Fruit fly (Drosophila melanogaster) whole organism, embryonic: ENCODE data around the gene Cat.

Source experiments
- Bdp1 ChIP-seq: fragments of 200-800 bp; sonication (Bioruptor generic); optimal IDR thresholded peaks from 3 replicates; lab custom pipeline; 2016; ENCODE audit warnings: missing biosample characterization, missing genetic modification characterization
- Bteb2 ChIP-seq: fragments of 200-800 bp; sonication (Bioruptor generic); optimal IDR thresholded peaks from 2 replicates; lab custom pipeline; 2016; ENCODE audit warnings: missing biosample characterization, missing genetic modification characterization
- CG12744 ChIP-seq: fragments of 200-800 bp; sonication (Bioruptor generic); optimal IDR thresholded peaks from 2 replicates; lab custom pipeline; 2016; ENCODE audit warnings: missing biosample characterization, missing genetic modification characterization
- CG13296 ChIP-seq: fragments of 200-800 bp; sonication (Bioruptor generic); optimal IDR thresholded peaks from 3 replicates; lab custom pipeline; 2018; ENCODE audit warnings: missing biosample characterization, mild to moderate bottlenecking, missing genetic modification characterization
- CG14050 ChIP-seq: fragments of 200-800 bp; sonication (Bioruptor generic); IDR thresholded peaks from 3 replicates; pipeline ENCODE4 v1.3.6; 2022; ENCODE audit warnings: missing biosample characterization, missing genetic modification characterization
- CG14441 ChIP-seq: fragments of 200-800 bp; sonication (Bioruptor generic); IDR thresholded peaks from 2 replicates; pipeline ENCODE4 v1.3.6; 2022; ENCODE audit warnings: missing biosample characterization, missing genetic modification characterization
- CG14667 ChIP-seq: fragments of 200-800 bp; sonication (Bioruptor generic); IDR thresholded peaks from 2 replicates; pipeline ENCODE4 v1.3.6; 2022; ENCODE audit warnings: missing biosample characterization, missing genetic modification characterization
- CG15011 ChIP-seq: fragments of 200-800 bp; sonication (Bioruptor generic); optimal IDR thresholded peaks from 3 replicates; lab custom pipeline; 2018; ENCODE audit warnings: missing biosample characterization, mild to moderate bottlenecking, missing genetic modification characterization
- CG15269 ChIP-seq: fragments of 200-800 bp; sonication (Bioruptor generic); optimal IDR thresholded peaks from 2 replicates; lab custom pipeline; 2018; ENCODE audit warnings: missing biosample characterization, mild to moderate bottlenecking, missing genetic modification characterization, moderate library complexity
- CG17612 ChIP-seq: fragments of 200-800 bp; sonication (Bioruptor generic); IDR thresholded peaks from 2 replicates; pipeline ENCODE4 v1.3.6; 2022; ENCODE audit warnings: missing biosample characterization, missing genetic modification characterization
- CG1832 ChIP-seq: fragments of 200-800 bp; sonication (Bioruptor generic); optimal IDR thresholded peaks from 2 replicates; lab custom pipeline; 2017; ENCODE audit warnings: missing biosample characterization, mild to moderate bottlenecking, missing genetic modification characterization, inconsistent platforms
- CG18764 ChIP-seq: fragments of 200-800 bp; sonication (Bioruptor generic); optimal IDR thresholded peaks from 3 replicates; lab custom pipeline; 2016; ENCODE audit warnings: missing biosample characterization, missing genetic modification characterization
- CG2129 ChIP-seq: fragments of 200-800 bp; sonication (Bioruptor generic); IDR thresholded peaks from 2 replicates; pipeline ENCODE4 v1.3.6; 2022; ENCODE audit warnings: missing biosample characterization, missing genetic modification characterization; ENCODE audit not compliant: partially characterized antibody
- CG2875 ChIP-seq: fragments of 200-800 bp; sonication (Bioruptor generic); optimal IDR thresholded peaks from 2 replicates; lab custom pipeline; 2017; ENCODE audit warnings: missing biosample characterization, mild to moderate bottlenecking, missing genetic modification characterization, missing genetic modification reagents
- CG34422 ChIP-seq: fragments of 200-800 bp; sonication (Bioruptor generic); IDR thresholded peaks from 3 replicates; pipeline ENCODE4 v1.3.6; 2022; ENCODE audit warnings: missing biosample characterization, missing genetic modification characterization
- CG3847 ChIP-seq: fragments of 200-800 bp; sonication (Bioruptor generic); IDR thresholded peaks from 2 replicates; pipeline ENCODE4 v1.3.6; 2022; ENCODE audit warnings: missing biosample characterization, missing genetic modification characterization
- CG4282 ChIP-seq: fragments of 200-800 bp; sonication (Bioruptor generic); optimal IDR thresholded peaks from 2 replicates; lab custom pipeline; 2016; ENCODE audit warnings: missing biosample characterization, missing genetic modification characterization
- CG4707 ChIP-seq: fragments of 200-800 bp; sonication (Bioruptor generic); optimal IDR thresholded peaks from 2 replicates; lab custom pipeline; 2018; ENCODE audit warnings: missing biosample characterization, mild to moderate bottlenecking, missing genetic modification characterization, moderate library complexity
- CG6689 ChIP-seq: fragments of 200-800 bp; sonication (Bioruptor generic); IDR thresholded peaks from 2 replicates; pipeline ENCODE4 v1.3.6; 2022; ENCODE audit warnings: missing biosample characterization, missing genetic modification characterization
- CG6791 ChIP-seq: fragments of 200-800 bp; sonication (Bioruptor generic); IDR thresholded peaks from 3 replicates; pipeline ENCODE4 v1.3.6; 2022; ENCODE audit warnings: missing biosample characterization, missing genetic modification characterization; ENCODE audit not compliant: partially characterized antibody
- CG6813 ChIP-seq: fragments of 200-800 bp; sonication (Bioruptor generic); optimal IDR thresholded peaks from 2 replicates; lab custom pipeline; 2017; ENCODE audit warnings: missing biosample characterization, missing genetic modification characterization, mild to moderate bottlenecking, moderate library complexity, missing genetic modification reagents
- CG7786 ChIP-seq: fragments of 200-800 bp; sonication (Bioruptor generic); optimal IDR thresholded peaks from 2 replicates; lab custom pipeline; 2016; ENCODE audit warnings: missing biosample characterization, missing genetic modification characterization
- CG8765 ChIP-seq: fragments of 200-800 bp; sonication (Bioruptor generic); IDR thresholded peaks from 2 replicates; pipeline ENCODE4 v1.3.6; 2022; ENCODE audit warnings: missing biosample characterization, missing genetic modification characterization
- Dfd ChIP-seq, 2 experiments: fragments of >200 bp; optimal IDR thresholded peaks; 2 replicates each; lab custom pipeline; 2017; ENCODE audit warnings: missing biosample characterization in 2 of 2, missing genetic modification characterization in 2 of 2
- Dll ChIP-seq: fragments of 200-800 bp; sonication (Bioruptor generic); IDR thresholded peaks from 4 replicates; pipeline ENCODE4 v1.3.6; 2022; ENCODE audit warnings: missing biosample characterization, missing genetic modification characterization; ENCODE audit not compliant: partially characterized antibody
- E2f2 ChIP-seq: fragments of 200-800 bp; sonication (Bioruptor generic); IDR thresholded peaks from 2 replicates; pipeline ENCODE4 v1.3.6; 2022; ENCODE audit warnings: missing biosample characterization, missing genetic modification characterization
- Eip74EF ChIP-seq, 2 experiments: fragments of 200-800 bp in 1 of 2; fragments of >200 bp in 1 of 2; sonication (Bioruptor generic) in 1 of 2; optimal IDR thresholded peaks; 2 replicates each; lab custom pipeline; 2017 to 2019; ENCODE audit warnings: missing biosample characterization in 2 of 2, missing genetic modification characterization in 2 of 2, mild to moderate bottlenecking in 1 of 2, moderate library complexity in 1 of 2
- HLH4C ChIP-seq: fragments of 200-800 bp; sonication (Bioruptor generic); IDR thresholded peaks from 3 replicates; pipeline ENCODE4 v1.3.6; 2022; ENCODE audit warnings: missing biosample characterization, missing genetic modification characterization; ENCODE audit not compliant: partially characterized antibody
- HLHmδ ChIP-seq: fragments of 200-800 bp; sonication (Bioruptor generic); optimal IDR thresholded peaks from 2 replicates; lab custom pipeline; 2018; ENCODE audit warnings: missing biosample characterization, mild to moderate bottlenecking, missing genetic modification characterization, moderate library complexity
- Hmx ChIP-seq: fragments of 200-800 bp; sonication (Bioruptor generic); optimal IDR thresholded peaks from 2 replicates; lab custom pipeline; 2016; ENCODE audit warnings: missing biosample characterization, missing genetic modification characterization
- Lpt ChIP-seq: fragments of >200 bp; optimal IDR thresholded peaks from 2 replicates; lab custom pipeline; 2018; ENCODE audit warnings: missing biosample characterization, missing genetic modification characterization
- Med ChIP-seq: fragments of 200-800 bp; sonication (Bioruptor generic); peaks from one replicate; lab custom pipeline; 2016; ENCODE audit warnings: missing biosample characterization, missing genetic modification characterization, mild to moderate bottlenecking, inconsistent platforms, moderate library complexity
- NC2β ChIP-seq: fragments of 200-800 bp; sonication (Bioruptor generic); optimal IDR thresholded peaks from 2 replicates; lab custom pipeline; 2016; ENCODE audit warnings: missing biosample characterization, missing genetic modification characterization
- Nf-YC ChIP-seq: fragments of 200-800 bp; optimal IDR thresholded peaks from 3 replicates; lab custom pipeline; 2019; ENCODE audit warnings: missing biosample characterization, mild to moderate bottlenecking, missing genetic modification characterization, moderate library complexity
- Oaz ChIP-seq: fragments of 200-800 bp; sonication (Bioruptor generic); IDR thresholded peaks from 2 replicates; pipeline ENCODE4 v1.3.6; 2022; ENCODE audit warnings: missing biosample characterization, missing genetic modification characterization
- Usf ChIP-seq: fragments of 200-800 bp; sonication (Bioruptor generic); optimal IDR thresholded peaks from 2 replicates; lab custom pipeline; 2017; ENCODE audit warnings: missing genotype, missing biosample characterization, missing genetic modification characterization
- caup ChIP-seq: fragments of 200-800 bp; sonication (Bioruptor generic); optimal IDR thresholded peaks from 3 replicates; lab custom pipeline; 2017; ENCODE audit warnings: missing biosample characterization, mild to moderate bottlenecking, missing genetic modification characterization, moderate library complexity; ENCODE audit not compliant: severe bottlenecking
- fd64A ChIP-seq: fragments of 200-800 bp; sonication (Bioruptor generic); optimal IDR thresholded peaks from 3 replicates; lab custom pipeline; 2018; ENCODE audit warnings: missing biosample characterization, mild to moderate bottlenecking, missing genetic modification characterization
- gce ChIP-seq: fragments of 200-800 bp; sonication (Bioruptor generic); IDR thresholded peaks from 3 replicates; pipeline ENCODE4 v1.3.6; 2022; ENCODE audit warnings: missing biosample characterization, missing genetic modification characterization
- gcm ChIP-seq: fragments of 200-800 bp; sonication (Bioruptor generic); optimal IDR thresholded peaks from 2 replicates; lab custom pipeline; 2019; ENCODE audit warnings: missing biosample characterization, mild to moderate bottlenecking, missing genetic modification characterization, moderate library complexity
- lab ChIP-seq: fragments of 200-800 bp; sonication (Bioruptor generic); optimal IDR thresholded peaks from 3 replicates; lab custom pipeline; 2017; ENCODE audit warnings: missing biosample characterization, missing genetic modification characterization, mild to moderate bottlenecking, moderate library complexity, missing genetic modification reagents
- lov ChIP-seq, 2 experiments: fragments of 200-800 bp in 1 of 2; fragments of >200 bp in 1 of 2; sonication (Bioruptor generic) in 1 of 2; IDR thresholded peaks in 1 of 2; optimal IDR thresholded peaks in 1 of 2; 2 replicates in 1 of 2; 3 replicates in 1 of 2; pipeline versions ENCODE4 v1.3.6 to Lab custom; 2017 to 2022; ENCODE audit warnings: missing biosample characterization in 1 of 2, missing genetic modification characterization in 1 of 2
- luna ChIP-seq: fragments of 200-800 bp; sonication (Bioruptor generic); optimal IDR thresholded peaks from 2 replicates; lab custom pipeline; 2016; ENCODE audit warnings: missing biosample characterization, missing genetic modification characterization
- mam ChIP-seq: fragments of 200-800 bp; sonication (Bioruptor generic); optimal IDR thresholded peaks from 3 replicates; lab custom pipeline; 2016; ENCODE audit warnings: missing biosample characterization, missing genetic modification characterization
- nau ChIP-seq: fragments of 200-800 bp; sonication (Bioruptor generic); optimal IDR thresholded peaks from 3 replicates; lab custom pipeline; 2017; ENCODE audit warnings: missing biosample characterization, mild to moderate bottlenecking, missing genetic modification characterization, missing genetic modification reagents
- onecut ChIP-seq: fragments of 200-800 bp; sonication (Bioruptor generic); IDR thresholded peaks from 2 replicates; pipeline ENCODE4 v1.3.6; 2022; ENCODE audit warnings: missing biosample characterization, missing genetic modification characterization
- pzg ChIP-seq: fragments of 200-800 bp; sonication (Bioruptor generic); optimal IDR thresholded peaks from 3 replicates; lab custom pipeline; 2018; ENCODE audit warnings: missing biosample characterization, mild to moderate bottlenecking, missing genetic modification characterization, moderate library complexity
- tgo ChIP-seq: fragments of 200-800 bp; sonication (Bioruptor generic); IDR thresholded peaks from 3 replicates; pipeline ENCODE4 v1.3.6; 2022; ENCODE audit warnings: missing biosample characterization, missing genetic modification characterization
- tin ChIP-seq: fragments of 200-800 bp; sonication (Bioruptor generic); optimal IDR thresholded peaks from 3 replicates; lab custom pipeline; 2016; ENCODE audit warnings: missing biosample characterization, missing genetic modification characterization
- z ChIP-seq: fragments of 200-800 bp; sonication (Bioruptor generic); IDR thresholded peaks from 3 replicates; pipeline ENCODE4 v1.3.6; 2022; ENCODE audit warnings: missing biosample characterization, missing genetic modification characterization
- zfh2 ChIP-seq: fragments of 200-800 bp; sonication (Bioruptor generic); optimal IDR thresholded peaks from 2 replicates; lab custom pipeline; 2016; ENCODE audit warnings: missing biosample characterization, missing genetic modification characterization

Gene Cat

dm6 chr3L:18833234-18833633 is 10.8 kb downstream of the Cat start (continued):
- TF ChIP-seq Med (GFP tag; lab: Kevin White, UChicago) (peak; percentile 83), CG17612 (GFP tag; lab: Robert Waterston, UW) (no peak), Bteb2 (GFP tag; lab: Kevin White, UChicago) (no peak), CG4282 (GFP tag; lab: Kevin White, UChicago) (no peak), Bdp1 (GFP tag; lab: Kevin White, UChicago) (no peak), caup (GFP tag; lab: Kevin White, UChicago) (peak; percentile 33), zfh2 (no peak), CG4707 (GFP tag; lab: Kevin White, UChicago) (peak; percentile 18), onecut (GFP tag; lab: Robert Waterston, UW) (no peak), tin (GFP tag; lab: Kevin White, UChicago) (no peak), CG6689 (GFP tag; lab: Robert Waterston, UW) (no peak), NC2β (GFP tag; lab: Kevin White, UChicago) (no peak), CG12744 (GFP tag; lab: Kevin White, UChicago) (no peak), Hmx (GFP tag; lab: Kevin White, UChicago) (no peak), Nf-YC (no peak), Eip74EF (GFP tag; optimal IDR thresholded peaks at IDR 0.05; lab: Kevin White, UChicago) (no peak), CG6813 (peak; percentile 58), lov (optimal IDR thresholded peaks at IDR 0.05; lab: Kevin White, UChicago) (no peak), lov (GFP tag; IDR thresholded peaks at IDR 0.05; lab: Robert Waterston, UW) (no peak), CG7786 (GFP tag; lab: Kevin White, UChicago) (no peak), nau (GFP tag; lab: Kevin White, UChicago) (no peak), Lpt (GFP tag; lab: Kevin White, UChicago) (no peak), pzg (GFP tag; lab: Kevin White, UChicago) (no peak), HLHmδ (GFP tag; lab: Kevin White, UChicago) (no peak), Oaz (GFP tag; lab: Robert Waterston, UW) (no peak), CG14050 (GFP tag; lab: Robert Waterston, UW) (no peak), CG2875 (GFP tag; lab: Kevin White, UChicago) (peak; percentile 5), lab (GFP tag; lab: Kevin White, UChicago) (no peak), CG15011 (GFP tag; lab: Kevin White, UChicago) (no peak), gcm (GFP tag; lab: Kevin White, UChicago) (no peak), gce (GFP tag; lab: Robert Waterston, UW) (no peak), Dll (GFP tag; lab: Robert Waterston, UW) (no peak), CG13296 (GFP tag; lab: Kevin White, UChicago) (peak; percentile 15), fd64A (GFP tag; lab: Kevin White, UChicago) (no peak), luna (no peak), CG34422 (GFP tag; lab: Robert Waterston, UW) (no peak), z (no peak), Usf (no peak), CG3847 (GFP tag; lab: Robert Waterston, UW) (no peak), CG8765 (GFP tag; lab: Robert Waterston, UW) (no peak), E2f2 (GFP tag; lab: Robert Waterston, UW) (no peak), CG15269 (tag; lab: Kevin White, UChicago) (peak; percentile 52), HLH4C (GFP tag; lab: Robert Waterston, UW) (no peak), tgo (GFP tag; lab: Robert Waterston, UW) (no peak), CG1832 (no peak), CG6791 (GFP tag; lab: Robert Waterston, UW) (no peak), mam (GFP tag; lab: Kevin White, UChicago) (no peak), CG18764 (GFP tag; lab: Kevin White, UChicago) (no peak), CG14441 (GFP tag; lab: Robert Waterston, UW) (no peak), CG2129 (no peak), Dfd (GFP tag; optimal IDR thresholded peaks at IDR 0.05; lab: Kevin White, UChicago) (no peak), CG14667 (no peak)
